Fruit fly (Drosophila melanogaster): ENCODE results near the gene CG16711.
A peak's percentile ranks its signal among the peaks of the same experiment; 100 is the strongest.

CG16711 gene

DNA sequence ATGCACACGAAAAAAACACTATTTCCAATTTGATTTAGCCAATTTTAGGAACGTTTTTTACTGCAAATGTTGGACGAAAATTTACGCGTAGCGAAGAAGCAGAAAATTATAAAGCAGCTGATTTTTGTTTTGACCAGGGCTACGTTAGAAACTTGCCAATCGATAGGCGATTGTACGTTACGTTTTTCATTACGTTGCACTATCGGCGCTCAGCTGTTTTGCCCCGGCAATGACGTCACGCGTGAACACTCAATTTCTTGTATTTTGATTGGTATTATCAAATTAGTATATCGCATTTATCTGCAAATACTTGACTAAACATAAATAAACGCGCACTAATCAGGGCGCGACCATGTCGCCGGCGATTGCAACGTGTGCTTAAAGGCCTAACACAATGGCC, 25.1 kb upstream of the CG16711 start, which contains the start of the genes fry and CG16717 (continued):
- TF ChIP-seq CG34422 (GFP tag; IDR thresholded peaks at IDR 0.05) (peak; percentile 52; the same call in 1 of the 3 replicates), Hr78 (GFP tag; optimal IDR thresholded peaks at IDR 0.05) (no peak), CG7928 (GFP tag; optimal IDR thresholded peaks at IDR 0.05) (peak; percentile 93), CG31365 (tag; optimal IDR thresholded peaks at IDR 0.05) (no peak), chinmo (GFP tag; IDR thresholded peaks at IDR 0.05; ENCODE audit: partially characterized antibody) (no peak), her (GFP tag; optimal IDR thresholded peaks at IDR 0.05) (no peak), NK7.1 (GFP tag; optimal IDR thresholded peaks at IDR 0.05) (no peak), CG1832 (GFP tag; optimal IDR thresholded peaks at IDR 0.05) (no peak), gfzf (GFP tag; optimal IDR thresholded peaks at IDR 0.05) (no peak), nmo (GFP tag; optimal IDR thresholded peaks at IDR 0.05) (no peak), mam (GFP tag; optimal IDR thresholded peaks at IDR 0.05) (no peak), aop (GFP tag; IDR thresholded peaks at IDR 0.05) (no peak), CG32767 (GFP tag; IDR thresholded peaks at IDR 0.05) (no peak), Dfd (GFP tag; optimal IDR thresholded peaks at IDR 0.05) (no peak), tio (GFP tag; optimal IDR thresholded peaks at IDR 0.05) (no peak), corto (GFP tag; optimal IDR thresholded peaks at IDR 0.05) (no peak), CG17385 (GFP tag; optimal IDR thresholded peaks at IDR 0.05) (peak; percentile 92), lilli (GFP tag; optimal IDR thresholded peaks at IDR 0.05) (no peak), croc (GFP tag; conservative IDR thresholded peaks at IDR 0.05) (no peak), CG4360 (GFP tag; IDR thresholded peaks at IDR 0.05) (no peak), Mrtf (GFP tag; IDR thresholded peaks at IDR 0.05) (no peak), CG7372 (GFP tag; IDR thresholded peaks at IDR 0.05) (no peak), Camta (GFP tag; optimal IDR thresholded peaks at IDR 0.05) (no peak), Scr (GFP tag; IDR thresholded peaks at IDR 0.05; ENCODE audit: partially characterized antibody) (peak; percentile 66), crc (GFP tag; optimal IDR thresholded peaks at IDR 0.05) (no peak), ssp (GFP tag; IDR thresholded peaks at IDR 0.05) (no peak), Nf-YA (GFP tag; IDR thresholded peaks at IDR 0.05) (no peak), CG12659 (GFP tag; optimal IDR thresholded peaks at IDR 0.05) (no peak), Gug (GFP tag; IDR thresholded peaks at IDR 0.05) (no peak), otp (GFP tag; IDR thresholded peaks at IDR 0.05) (no peak), stc (GFP tag; IDR thresholded peaks at IDR 0.05) (no peak; the same call in 1 of the 2 replicates), dmrt99B (tag; optimal IDR thresholded peaks at IDR 0.05) (no peak), fd3F (GFP tag; optimal IDR thresholded peaks at IDR 0.05) (no peak), CG1024 (GFP tag; IDR thresholded peaks at IDR 0.05) (no peak), CG13296 (GFP tag; optimal IDR thresholded peaks at IDR 0.05) (no peak), CrebB (tag; optimal IDR thresholded peaks at IDR 0.05) (no peak), CG4730 (GFP tag; IDR thresholded peaks at IDR 0.05) (no peak), btn (GFP tag; optimal IDR thresholded peaks at IDR 0.05) (no peak), CG31441 (GFP tag; IDR thresholded peaks at IDR 0.05) (no peak), chif (GFP tag; optimal IDR thresholded peaks at IDR 0.05) (no peak), ci (GFP tag; IDR thresholded peaks at IDR 0.05) (no peak), bowl (GFP tag; IDR thresholded peaks at IDR 0.05) (no peak), CG9817 (tag; optimal IDR thresholded peaks at IDR 0.05) (no peak), lab (GFP tag; optimal IDR thresholded peaks at IDR 0.05) (no peak), CG2129 (GFP tag; IDR thresholded peaks at IDR 0.05; ENCODE audit: partially characterized antibody) (peak; percentile 25; the same call in 1 of the 2 replicates), lola (GFP tag; optimal IDR thresholded peaks at IDR 0.05) (no peak), Bdp1 (GFP tag; optimal IDR thresholded peaks at IDR 0.05) (no peak), CG11456 (GFP tag; IDR thresholded peaks at IDR 0.05) (no peak), jigr1 (GFP tag; IDR thresholded peaks at IDR 0.05) (no peak), D19A (tag; optimal IDR thresholded peaks at IDR 0.05) (no peak), CG8478 (optimal IDR thresholded peaks at IDR 0.05) (no peak), TFAM (GFP tag; optimal IDR thresholded peaks at IDR 0.05) (no peak)

Data from whole organism, embryonic.